Worm (Caenorhabditis elegans) whole organism, L2 larva: ENCODE results near the gene rpl-11.1.
"Not testable (repeated sequence)": the region's sequence is repeated elsewhere in the genome, so short reads cannot be mapped to it uniquely, and the experiment has no call there.

ENCODE experiments used
- aly-2 ChIP-seq: fragments of 150-350 bp; optimal IDR thresholded peaks from 2 replicates; lab custom pipeline; 2014; ENCODE audit warnings: missing biosample characterization, missing genetic modification characterization
- ceh-16 ChIP-seq: fragments of 150-350 bp; optimal IDR thresholded peaks from 2 replicates; lab custom pipeline; 2014; ENCODE audit warnings: missing biosample characterization, missing genetic modification characterization
- egl-27 ChIP-seq: sonication (generic microtip); optimal IDR thresholded peaks from 3 replicates; lab custom pipeline; 2017; ENCODE audit warnings: missing biosample characterization, missing genetic modification reagents, missing genetic modification characterization
- elt-3 ChIP-seq: sonication (generic microtip); optimal IDR thresholded peaks from 2 replicates; lab custom pipeline; 2017; ENCODE audit warnings: missing biosample characterization, missing genetic modification characterization
- fos-1 ChIP-seq: fragments of 150-350 bp; optimal IDR thresholded peaks from 2 replicates; lab custom pipeline; 2014; ENCODE audit warnings: missing biosample characterization, missing genetic modification characterization
- lin-11 ChIP-seq: fragments of 150-350 bp; sonication (generic microtip); optimal IDR thresholded peaks from 2 replicates; lab custom pipeline; 2014; ENCODE audit warnings: missing biosample characterization, missing genetic modification characterization, inconsistent platforms, mixed read lengths
- lin-39 ChIP-seq: fragments of 150-350 bp; optimal IDR thresholded peaks from 2 replicates; lab custom pipeline; 2014; ENCODE audit warnings: missing biosample characterization, missing genetic modification reagents, missing genetic modification characterization
- mbf-1 ChIP-seq: sonication (generic microtip); optimal IDR thresholded peaks from 2 replicates; lab custom pipeline; 2017; ENCODE audit warnings: missing biosample characterization, missing genetic modification characterization
- nhr-23 ChIP-seq: fragments of 150-350 bp; optimal IDR thresholded peaks from 2 replicates; lab custom pipeline; 2014; ENCODE audit warnings: missing biosample characterization, missing genetic modification reagents, missing genetic modification characterization
- nhr-25 ChIP-seq: fragments of 150-350 bp; sonication (generic microtip); optimal IDR thresholded peaks from 3 replicates; lab custom pipeline; 2014; ENCODE audit warnings: missing biosample characterization, missing genetic modification characterization
- peb-1 ChIP-seq: fragments of 150-350 bp; optimal IDR thresholded peaks from 2 replicates; lab custom pipeline; 2014; ENCODE audit warnings: missing biosample characterization, missing genetic modification characterization
- unc-62 ChIP-seq: fragments of 150-350 bp; optimal IDR thresholded peaks from 2 replicates; lab custom pipeline; 2014; ENCODE audit warnings: missing biosample characterization, missing genetic modification reagents, missing genetic modification characterization
- zag-1 ChIP-seq: fragments of 150-350 bp; optimal IDR thresholded peaks from 2 replicates; lab custom pipeline; 2014; ENCODE audit warnings: missing biosample characterization, missing genetic modification characterization
- ztf-1 ChIP-seq: fragments of 200-800 bp; sonication (Bioruptor generic); conservative IDR thresholded peaks from 2 replicates; pipeline ENCODE4 v1.3.6; 2022; ENCODE audit warnings: missing genetic modification characterization, missing compliant biosample characterization

- TF ChIP-seq nhr-23 (tag; lab: Kevin White, UChicago); unc-62; mbf-1 (tag; lab: Kevin White, UChicago); zag-1 (tag; lab: Kevin White, UChicago); aly-2 (tag; lab: Kevin White, UChicago); egl-27 (tag; lab: Kevin White, UChicago); nhr-25 (tag; lab: Kevin White, UChicago); ceh-16 (tag; lab: Kevin White, UChicago); peb-1 (tag; lab: Kevin White, UChicago); lin-39 (tag; lab: Kevin White, UChicago); lin-11 (tag; lab: Kevin White, UChicago); fos-1 (tag; lab: Kevin White, UChicago); elt-3 (tag; lab: Kevin White, UChicago); ztf-1 (GFP tag; lab: Robert Waterston, UW): not testable (repeated sequence)
Measured at ce11 chrV:3620608-3621007, 34.7 kb upstream of the rpl-11.1 start, which contains the start of gene srx-93.
